Fruit fly (Drosophila melanogaster) whole organism, embryonic: Measurements from ENCODE around the gene gdl.

Experiments
- CG10462 ChIP-seq: fragments of 200-800 bp; sonication (Bioruptor generic); optimal IDR thresholded peaks from 2 replicates; lab custom pipeline; 2016; ENCODE audit warnings: missing biosample characterization, missing genetic modification characterization
- CG10959 ChIP-seq: fragments of 200-800 bp; sonication (Bioruptor generic); IDR thresholded peaks from 2 replicates; pipeline ENCODE4 v1.3.6; 2022; ENCODE audit warnings: missing biosample characterization, missing genetic modification characterization
- CG11560 ChIP-seq: fragments of 200-800 bp; sonication (Bioruptor generic); IDR thresholded peaks from 3 replicates; pipeline ENCODE4 v1.3.6; 2022; ENCODE audit warnings: missing biosample characterization, missing genetic modification characterization
- CG12071 ChIP-seq: fragments of 200-800 bp; sonication (Bioruptor generic); optimal IDR thresholded peaks from 3 replicates; lab custom pipeline; 2018; ENCODE audit warnings: missing biosample characterization, mild to moderate bottlenecking, missing genetic modification characterization
- CG2120 ChIP-seq: fragments of 200-800 bp; sonication (Bioruptor generic); optimal IDR thresholded peaks from 3 replicates; lab custom pipeline; 2016; ENCODE audit warnings: missing biosample characterization, missing genetic modification characterization
- CG3065 ChIP-seq: fragments of 200-800 bp; sonication (Bioruptor generic); optimal IDR thresholded peaks from 2 replicates; lab custom pipeline; 2016; ENCODE audit warnings: missing biosample characterization, missing genetic modification characterization
- CG31224 ChIP-seq: fragments of 200-800 bp; sonication (Bioruptor generic); IDR thresholded peaks from 2 replicates; pipeline ENCODE4 v1.3.6; 2022; ENCODE audit warnings: missing biosample characterization, missing genetic modification characterization
- CG4730 ChIP-seq: fragments of 200-800 bp; sonication (Bioruptor generic); IDR thresholded peaks from 2 replicates; pipeline ENCODE4 v1.3.6; 2022; ENCODE audit warnings: missing biosample characterization, missing genetic modification characterization
- CG6813 ChIP-seq: fragments of 200-800 bp; sonication (Bioruptor generic); optimal IDR thresholded peaks from 2 replicates; lab custom pipeline; 2017; ENCODE audit warnings: missing biosample characterization, missing genetic modification characterization, mild to moderate bottlenecking, moderate library complexity, missing genetic modification reagents
- CG7963 ChIP-seq: fragments of 200-800 bp; sonication (Bioruptor generic); IDR thresholded peaks from 3 replicates; pipeline ENCODE4 v1.3.6; 2022; ENCODE audit warnings: missing biosample characterization, missing genetic modification characterization; ENCODE audit not compliant: partially characterized antibody
- CG8281 ChIP-seq: fragments of 200-800 bp; sonication (Bioruptor generic); optimal IDR thresholded peaks from 2 replicates; lab custom pipeline; 2018; ENCODE audit warnings: missing biosample characterization, mild to moderate bottlenecking, missing genetic modification characterization, moderate library complexity
- CG9437 ChIP-seq: fragments of 200-800 bp; sonication (Bioruptor generic); optimal IDR thresholded peaks from 2 replicates; lab custom pipeline; 2018; ENCODE audit warnings: missing biosample characterization, mild to moderate bottlenecking, missing genetic modification characterization
- CHES-1-like ChIP-seq: fragments of 200-800 bp; sonication (Bioruptor generic); optimal IDR thresholded peaks from 2 replicates; lab custom pipeline; 2016; ENCODE audit warnings: missing biosample characterization, missing genetic modification characterization
- Dref ChIP-seq: fragments of 200-800 bp; sonication (Bioruptor generic); IDR thresholded peaks from 2 replicates; pipeline ENCODE4 v1.3.6; 2022; ENCODE audit warnings: missing biosample characterization, missing genetic modification characterization
- Drgx ChIP-seq: fragments of 200-800 bp; sonication (Bioruptor generic); IDR thresholded peaks from 2 replicates; pipeline ENCODE4 v1.3.6; 2022; ENCODE audit warnings: missing biosample characterization, missing genetic modification characterization
- Fer3 ChIP-seq: fragments of 200-800 bp; sonication (Bioruptor generic); optimal IDR thresholded peaks from 2 replicates; lab custom pipeline; 2018; ENCODE audit warnings: missing biosample characterization, mild to moderate bottlenecking, missing genetic modification characterization, moderate library complexity
- Gsc ChIP-seq: fragments of 200-800 bp; sonication (Bioruptor generic); IDR thresholded peaks from 2 replicates; pipeline ENCODE4 v1.3.6; 2022; ENCODE audit warnings: missing biosample characterization, missing genetic modification characterization
- Gug ChIP-seq: fragments of 200-800 bp; sonication (Bioruptor generic); IDR thresholded peaks from 4 replicates; pipeline ENCODE4 v1.3.6; 2022; ENCODE audit warnings: missing biosample characterization, missing genetic modification characterization
- HLHmδ ChIP-seq: fragments of 200-800 bp; sonication (Bioruptor generic); optimal IDR thresholded peaks from 2 replicates; lab custom pipeline; 2018; ENCODE audit warnings: missing biosample characterization, mild to moderate bottlenecking, missing genetic modification characterization, moderate library complexity
- Hand ChIP-seq: fragments of 200-800 bp; sonication (Bioruptor generic); optimal IDR thresholded peaks from 2 replicates; lab custom pipeline; 2017; ENCODE audit warnings: mild to moderate bottlenecking, missing biosample characterization, missing genetic modification reagents, missing genetic modification characterization
- Hmr ChIP-seq: fragments of 200-800 bp; sonication (Bioruptor generic); optimal IDR thresholded peaks from 3 replicates; lab custom pipeline; 2017; ENCODE audit warnings: mild to moderate bottlenecking, missing biosample characterization, missing genetic modification reagents, missing genetic modification characterization
- Hsf ChIP-seq: fragments of 200-800 bp; sonication (Bioruptor generic); optimal IDR thresholded peaks from 3 replicates; lab custom pipeline; 2016; ENCODE audit warnings: missing biosample characterization, missing genetic modification characterization
- Lhr ChIP-seq: fragments of 200-800 bp; sonication (Bioruptor generic); optimal IDR thresholded peaks from 3 replicates; lab custom pipeline; 2017; ENCODE audit warnings: mild to moderate bottlenecking, missing biosample characterization, missing genetic modification reagents, missing genetic modification characterization
- Pdp1 ChIP-seq, 2 experiments: fragments of 200-800 bp; sonication (Bioruptor generic); optimal IDR thresholded peaks; 3 replicates each; lab custom pipeline; 2016; ENCODE audit warnings: missing biosample characterization in 2 of 2, missing genetic modification characterization in 2 of 2, mild to moderate bottlenecking in 1 of 2, moderate library complexity in 1 of 2
- Sin3A ChIP-seq: fragments of >200 bp; optimal IDR thresholded peaks from 2 replicates; lab custom pipeline; 2018
- Spps ChIP-seq: fragments of 200-800 bp; sonication (Bioruptor generic); optimal IDR thresholded peaks from 2 replicates; lab custom pipeline; 2018; ENCODE audit warnings: missing biosample characterization, mild to moderate bottlenecking, missing genetic modification characterization
- Stat92E ChIP-seq, 3 experiments: fragments of >200 bp in 2 of 3; fragments of 200-800 bp in 1 of 3; sonication (Bioruptor generic) in 1 of 3; optimal IDR thresholded peaks; 2 replicates each; lab custom pipeline; 2017 to 2019; ENCODE audit warnings: missing biosample characterization in 3 of 3, missing genetic modification characterization in 3 of 3, mild to moderate bottlenecking in 1 of 3, moderate library complexity in 1 of 3
- YL-1 ChIP-seq: fragments of 200-800 bp; sonication (Bioruptor generic); optimal IDR thresholded peaks from 3 replicates; lab custom pipeline; 2017; ENCODE audit warnings: missing biosample characterization, mild to moderate bottlenecking, missing genetic modification characterization
- bigmax ChIP-seq: fragments of 200-800 bp; sonication (Bioruptor generic); optimal IDR thresholded peaks from 2 replicates; lab custom pipeline; 2018; ENCODE audit warnings: missing biosample characterization, mild to moderate bottlenecking, missing genetic modification characterization
- cato ChIP-seq: fragments of 200-800 bp; sonication (Bioruptor generic); optimal IDR thresholded peaks from 2 replicates; lab custom pipeline; 2016; ENCODE audit warnings: missing biosample characterization, missing genetic modification characterization, borderline replicate concordance
- corto ChIP-seq: fragments of 200-800 bp; sonication (Bioruptor generic); optimal IDR thresholded peaks from 2 replicates; lab custom pipeline; 2016; ENCODE audit warnings: missing biosample characterization, mild to moderate bottlenecking, missing genetic modification characterization, moderate library complexity
- ewg ChIP-seq: fragments of 200-800 bp; sonication (Bioruptor generic); optimal IDR thresholded peaks from 3 replicates; lab custom pipeline; 2017; ENCODE audit warnings: mild to moderate bottlenecking, missing biosample characterization, missing genetic modification reagents, missing genetic modification characterization
- fd102C ChIP-seq: fragments of 200-800 bp; sonication (Bioruptor generic); optimal IDR thresholded peaks from 2 replicates; lab custom pipeline; 2018; ENCODE audit warnings: missing biosample characterization, mild to moderate bottlenecking, missing genetic modification characterization, moderate library complexity
- gt ChIP-seq: fragments of 200-800 bp; sonication (Bioruptor generic); IDR thresholded peaks from 2 replicates; pipeline ENCODE4 v1.3.6; 2022; ENCODE audit warnings: missing biosample characterization, missing genetic modification characterization
- hb ChIP-seq: fragments of 200-800 bp; sonication (Bioruptor generic); IDR thresholded peaks from 3 replicates; pipeline ENCODE4 v1.3.6; 2022; ENCODE audit warnings: missing biosample characterization, missing genetic modification characterization; ENCODE audit not compliant: partially characterized antibody
- kni ChIP-seq: fragments of 200-800 bp; sonication (Bioruptor generic); optimal IDR thresholded peaks from 3 replicates; lab custom pipeline; 2017; ENCODE audit warnings: mild to moderate bottlenecking, missing biosample characterization, missing genetic modification reagents, missing genetic modification characterization
- knrl ChIP-seq: fragments of 200-800 bp; sonication (Bioruptor generic); IDR thresholded peaks from 3 replicates; pipeline ENCODE4 v1.3.6; 2022; ENCODE audit warnings: missing biosample characterization, missing genetic modification characterization; ENCODE audit not compliant: partially characterized antibody
- lilli ChIP-seq: fragments of 200-800 bp; sonication (Bioruptor generic); optimal IDR thresholded peaks from 3 replicates; lab custom pipeline; 2016; ENCODE audit warnings: missing biosample characterization, missing genetic modification characterization
- maf-S ChIP-seq: fragments of 200-800 bp; sonication (Bioruptor generic); optimal IDR thresholded peaks from 2 replicates; lab custom pipeline; 2016; ENCODE audit warnings: missing biosample characterization, missing genetic modification characterization
- pan ChIP-seq, 4 experiments: fragments of >200 bp in 3 of 4; fragments of 200-800 bp in 1 of 4; sonication (Bioruptor generic) in 1 of 4; optimal IDR thresholded peaks in 3 of 4; IDR thresholded peaks in 1 of 4; 2 replicates each; pipeline versions ENCODE4 v1.3.6 to Lab custom; 2017 to 2022; ENCODE audit warnings: missing biosample characterization in 2 of 4, missing genetic modification characterization in 2 of 4, mixed read lengths in 1 of 4
- psq ChIP-seq: fragments of 200-800 bp; sonication (Bioruptor generic); optimal IDR thresholded peaks from 2 replicates; lab custom pipeline; 2017; ENCODE audit warnings: missing biosample characterization, missing genetic modification characterization
- sens-2 ChIP-seq: fragments of 200-800 bp; sonication (Bioruptor generic); IDR thresholded peaks from 2 replicates; pipeline ENCODE4 v1.3.6; 2022; ENCODE audit warnings: missing biosample characterization, missing genetic modification characterization
- sisA ChIP-seq: fragments of 200-800 bp; sonication (Bioruptor generic); IDR thresholded peaks from 2 replicates; pipeline ENCODE4 v1.3.6; 2022; ENCODE audit warnings: missing biosample characterization, missing genetic modification characterization
- sob ChIP-seq: fragments of 200-800 bp; sonication (Bioruptor generic); IDR thresholded peaks from 2 replicates; pipeline ENCODE4 v1.3.6; 2022; ENCODE audit warnings: missing biosample characterization, missing genetic modification characterization
- stc ChIP-seq: fragments of 200-800 bp; sonication (Bioruptor generic); IDR thresholded peaks from 2 replicates; pipeline ENCODE4 v1.3.6; 2022; ENCODE audit warnings: missing biosample characterization, missing genetic modification characterization
- tap ChIP-seq: fragments of 200-800 bp; optimal IDR thresholded peaks from 3 replicates; lab custom pipeline; 2019; ENCODE audit warnings: missing biosample characterization, mild to moderate bottlenecking, missing genetic modification characterization, moderate library complexity
- tup ChIP-seq: fragments of 200-800 bp; sonication (Bioruptor generic); optimal IDR thresholded peaks from 2 replicates; lab custom pipeline; 2016; ENCODE audit warnings: missing biosample characterization, mild to moderate bottlenecking, missing genetic modification characterization, moderate library complexity
- wek ChIP-seq: fragments of 200-800 bp; sonication (Bioruptor generic); optimal IDR thresholded peaks from 3 replicates; lab custom pipeline; 2018; ENCODE audit warnings: missing biosample characterization, mild to moderate bottlenecking, missing genetic modification characterization, moderate library complexity

The gdl gene

dm6 chr3L:15500813-15501645 is 8.2 kb upstream of the gdl start, which contains the start of gene CG7272 (continued):
- TF ChIP-seq CG10959 (GFP tag; lab: Robert Waterston, UW) (no peak), CG6813 (no peak), CG10462 (GFP tag; lab: Kevin White, UChicago) (no peak), CG4730 (GFP tag; lab: Robert Waterston, UW) (no peak), Pdp1 (GFP tag; optimal IDR thresholded peaks at IDR 0.05; lab: Kevin White, UChicago) (peak in 1 of 2 experiments; percentile 78), CG3065 (no peak), Hmr (peak; percentile 32), cato (GFP tag; lab: Kevin White, UChicago) (no peak), Hsf (GFP tag; lab: Kevin White, UChicago) (no peak), pan (optimal IDR thresholded peaks at IDR 0.05; lab: Kevin White, UChicago) (no peak), pan (GFP tag; optimal IDR thresholded peaks at IDR 0.05 in 1 of 2, IDR thresholded peaks at IDR 0.05 in 1 of 2) (peak in 1 of 2 experiments; percentile 27), Fer3 (tag; lab: Kevin White, UChicago) (no peak), Drgx (GFP tag; lab: Robert Waterston, UW) (peak; percentile 15; the same call in 1 of the 2 replicates), fd102C (no peak), sens-2 (no peak), Spps (tag; lab: Kevin White, UChicago) (no peak), CG12071 (peak; percentile 5), stc (GFP tag; lab: Robert Waterston, UW) (no peak), CG9437 (GFP tag; lab: Kevin White, UChicago) (no peak), Gug (GFP tag; lab: Robert Waterston, UW) (no peak), Hand (GFP tag; lab: Kevin White, UChicago) (no peak), sob (GFP tag; lab: Robert Waterston, UW) (peak; percentile 15; the same call in 1 of the 2 replicates), bigmax (peak; percentile 27), tup (GFP tag; lab: Kevin White, UChicago) (no peak), YL-1 (GFP tag; lab: Kevin White, UChicago) (no peak), HLHmδ (no peak), CHES-1-like (GFP tag; lab: Kevin White, UChicago) (peak; percentile 11), Sin3A (no peak), Lhr (peak; percentile 5), kni (GFP tag; lab: Kevin White, UChicago) (peak; percentile 60), Stat92E (GFP tag; optimal IDR thresholded peaks at IDR 0.05; lab: Kevin White, UChicago) (peak in 1 of 3 experiments; percentile 21), knrl (GFP tag; lab: Robert Waterston, UW) (no peak), ewg (no peak), psq (GFP tag; lab: Kevin White, UChicago) (no peak), CG2120 (GFP tag; lab: Kevin White, UChicago) (peak; percentile 49), sisA (GFP tag; lab: Robert Waterston, UW) (no peak), Dref (GFP tag; lab: Robert Waterston, UW) (peak; percentile 87), gt (GFP tag; lab: Robert Waterston, UW) (no peak), tap (tag; lab: Kevin White, UChicago) (no peak), wek (GFP tag; lab: Kevin White, UChicago) (no peak), hb (GFP tag; lab: Robert Waterston, UW) (no peak), maf-S (GFP tag; lab: Kevin White, UChicago) (no peak), lilli (GFP tag; lab: Kevin White, UChicago) (peak; percentile 37), CG8281 (tag; lab: Kevin White, UChicago) (no peak), CG31224 (GFP tag; lab: Robert Waterston, UW) (no peak), Gsc (GFP tag; lab: Robert Waterston, UW) (no peak), CG7963 (no peak), corto (GFP tag; lab: Kevin White, UChicago) (no peak), CG11560 (tag; lab: Robert Waterston, UW) (no peak)
